Worm (Caenorhabditis elegans) whole organism, L3 larva: Measurements from ENCODE around the gene stc-1.

Experiments used
- R02D3.7 ChIP-seq: fragments of 150-350 bp; optimal IDR thresholded peaks from 2 replicates; lab custom pipeline; 2014; ENCODE audit warnings: missing biosample characterization, missing genetic modification characterization
- ceh-16 ChIP-seq: sonication (generic microtip); optimal IDR thresholded peaks from 2 replicates; lab custom pipeline; 2017; ENCODE audit warnings: missing biosample characterization, missing genetic modification characterization
- elt-1 ChIP-seq: fragments of 150-350 bp; optimal IDR thresholded peaks from 2 replicates; lab custom pipeline; 2014; ENCODE audit warnings: missing biosample characterization, missing genetic modification characterization
- fkh-10 ChIP-seq: sonication (generic microtip); optimal IDR thresholded peaks from 2 replicates; lab custom pipeline; 2017; ENCODE audit warnings: missing biosample characterization, missing genetic modification reagents, missing genetic modification characterization
- nhr-11 ChIP-seq: fragments of 150-350 bp; optimal IDR thresholded peaks from 2 replicates; lab custom pipeline; 2014; ENCODE audit warnings: missing biosample characterization, missing genetic modification characterization
- nhr-12 ChIP-seq: fragments of 150-350 bp; optimal IDR thresholded peaks from 2 replicates; lab custom pipeline; 2014; ENCODE audit warnings: missing biosample characterization, missing genetic modification characterization
- nhr-28 ChIP-seq: fragments of 150-350 bp; optimal IDR thresholded peaks from 2 replicates; lab custom pipeline; 2014; ENCODE audit warnings: missing biosample characterization, missing genetic modification characterization
- nhr-76 ChIP-seq: fragments of 150-350 bp; sonication (generic microtip); optimal IDR thresholded peaks from 5 replicates; lab custom pipeline; 2014; ENCODE audit warnings: missing biosample characterization, missing genetic modification characterization
- nhr-77 ChIP-seq: fragments of 150-350 bp; optimal IDR thresholded peaks from 2 replicates; lab custom pipeline; 2014; ENCODE audit warnings: missing biosample characterization, missing genetic modification characterization
- skn-1 ChIP-seq: fragments of 150-350 bp; optimal IDR thresholded peaks from 2 replicates; lab custom pipeline; 2014; ENCODE audit warnings: missing biosample characterization, missing genetic modification characterization
- tbx-2 ChIP-seq: sonication (generic microtip); optimal IDR thresholded peaks from 2 replicates; lab custom pipeline; 2016; ENCODE audit warnings: mild to moderate bottlenecking, missing genetic modification characterization, missing compliant biosample characterization
- unc-39 ChIP-seq: sonication (generic microtip); optimal IDR thresholded peaks from 4 replicates; lab custom pipeline; 2017; ENCODE audit warnings: missing biosample characterization, missing genetic modification characterization
- zag-1 ChIP-seq: fragments of 150-350 bp; optimal IDR thresholded peaks from 2 replicates; lab custom pipeline; 2014; ENCODE audit warnings: missing biosample characterization, missing genetic modification characterization
- ztf-11 ChIP-seq: fragments of 150-350 bp; optimal IDR thresholded peaks from 2 replicates; lab custom pipeline; 2014; ENCODE audit warnings: missing biosample characterization, missing genetic modification characterization

- no peak for TF ChIP-seq ztf-11 (tag; lab: Kevin White, UChicago)
- no peak for TF ChIP-seq unc-39
- TF ChIP-seq tbx-2 (tag; lab: Kevin White, UChicago): peak; percentile 38
- no peak for TF ChIP-seq ceh-16 (tag; lab: Kevin White, UChicago)
- no peak for TF ChIP-seq nhr-28
- no peak for TF ChIP-seq nhr-76 (tag; lab: Kevin White, UChicago)
- TF ChIP-seq nhr-77 (tag; lab: Kevin White, UChicago): no peak
- peak; percentile 73 for TF ChIP-seq R02D3.7 (tag; lab: Kevin White, UChicago)
- no peak for TF ChIP-seq zag-1
- no peak for TF ChIP-seq nhr-12 (tag; lab: Kevin White, UChicago)
- TF ChIP-seq fkh-10: peak; percentile 83
- peak; percentile 23 for TF ChIP-seq elt-1 (tag; lab: Kevin White, UChicago)
- TF ChIP-seq nhr-11 (tag; lab: Kevin White, UChicago): peak; percentile 73
- peak; percentile 78 for TF ChIP-seq skn-1 (tag; lab: Kevin White, UChicago)
Measured at ce11 chrII:8569038-8569977, 3.4 kb upstream of the stc-1 start, which contains the start of the genes col-38 and rpl-5.
